Fruit fly (Drosophila melanogaster) whole organism, embryonic: ENCODE measurements around the gene CG3529.

Experiments
- Ada2b ChIP-seq: fragments of 200-800 bp; sonication (Bioruptor generic); IDR thresholded peaks from 2 replicates; pipeline ENCODE4 v1.3.6; 2022; ENCODE audit warnings: missing biosample characterization, missing genetic modification characterization
- Adf1 ChIP-seq: fragments of 200-800 bp; sonication (Bioruptor generic); IDR thresholded peaks from 2 replicates; pipeline ENCODE4 v1.3.6; 2022; ENCODE audit warnings: missing biosample characterization, missing genetic modification characterization
- Atf-2 ChIP-seq: fragments of 200-800 bp; sonication (Bioruptor generic); optimal IDR thresholded peaks from 2 replicates; lab custom pipeline; 2016; ENCODE audit warnings: missing biosample characterization, missing genetic modification characterization
- Bgb ChIP-seq: fragments of 200-800 bp; sonication (Bioruptor generic); IDR thresholded peaks from 2 replicates; pipeline ENCODE4 v1.3.6; 2022; ENCODE audit warnings: missing biosample characterization, missing genetic modification characterization; ENCODE audit not compliant: partially characterized antibody
- CG13296 ChIP-seq: fragments of 200-800 bp; sonication (Bioruptor generic); optimal IDR thresholded peaks from 3 replicates; lab custom pipeline; 2018; ENCODE audit warnings: missing biosample characterization, mild to moderate bottlenecking, missing genetic modification characterization
- CG14441 ChIP-seq: fragments of 200-800 bp; sonication (Bioruptor generic); IDR thresholded peaks from 2 replicates; pipeline ENCODE4 v1.3.6; 2022; ENCODE audit warnings: missing biosample characterization, missing genetic modification characterization
- CG16863 ChIP-seq: fragments of 200-800 bp; sonication (Bioruptor generic); optimal IDR thresholded peaks from 3 replicates; lab custom pipeline; 2016; ENCODE audit warnings: missing biosample characterization, missing genetic modification characterization
- CG17328 ChIP-seq: fragments of 200-800 bp; sonication (Bioruptor generic); IDR thresholded peaks from 2 replicates; pipeline ENCODE4 v1.3.6; 2022; ENCODE audit warnings: missing biosample characterization, missing genetic modification characterization
- CG17359 ChIP-seq: fragments of 200-800 bp; sonication (Bioruptor generic); optimal IDR thresholded peaks from 3 replicates; lab custom pipeline; 2018; ENCODE audit warnings: missing biosample characterization, mild to moderate bottlenecking, missing genetic modification characterization, moderate library complexity
- CG17612 ChIP-seq: fragments of 200-800 bp; sonication (Bioruptor generic); IDR thresholded peaks from 2 replicates; pipeline ENCODE4 v1.3.6; 2022; ENCODE audit warnings: missing biosample characterization, missing genetic modification characterization
- CG18011 ChIP-seq: fragments of 200-800 bp; sonication (Bioruptor generic); optimal IDR thresholded peaks from 2 replicates; lab custom pipeline; 2017; ENCODE audit warnings: missing biosample characterization, missing genetic modification characterization, mild to moderate bottlenecking, moderate library complexity, missing genotype
- CG18599 ChIP-seq: fragments of 200-800 bp; sonication (Bioruptor generic); optimal IDR thresholded peaks from 3 replicates; lab custom pipeline; 2017; ENCODE audit warnings: missing biosample characterization, missing genetic modification characterization, mild to moderate bottlenecking, moderate library complexity, missing genetic modification reagents
- CG2875 ChIP-seq: fragments of 200-800 bp; sonication (Bioruptor generic); optimal IDR thresholded peaks from 2 replicates; lab custom pipeline; 2017; ENCODE audit warnings: missing biosample characterization, mild to moderate bottlenecking, missing genetic modification characterization, missing genetic modification reagents
- CG33213 ChIP-seq: fragments of 200-800 bp; sonication (Bioruptor generic); optimal IDR thresholded peaks from 3 replicates; lab custom pipeline; 2016; ENCODE audit warnings: missing biosample characterization, missing genetic modification characterization
- CG3847 ChIP-seq: fragments of 200-800 bp; sonication (Bioruptor generic); IDR thresholded peaks from 2 replicates; pipeline ENCODE4 v1.3.6; 2022; ENCODE audit warnings: missing biosample characterization, missing genetic modification characterization
- CG4328 ChIP-seq: fragments of 200-800 bp; sonication (Bioruptor generic); optimal IDR thresholded peaks from 3 replicates; lab custom pipeline; 2017; ENCODE audit warnings: missing biosample characterization, missing genetic modification reagents, missing genetic modification characterization
- CG7928 ChIP-seq: fragments of 200-800 bp; sonication (Bioruptor generic); optimal IDR thresholded peaks from 2 replicates; lab custom pipeline; 2017; ENCODE audit warnings: missing biosample characterization, mild to moderate bottlenecking, missing genetic modification characterization
- CG8290 ChIP-seq, 3 experiments: fragments of 200-800 bp; sonication (Bioruptor generic); optimal IDR thresholded peaks; 2 replicates each; lab custom pipeline; 2016 to 2019; ENCODE audit warnings: missing biosample characterization in 3 of 3, missing genetic modification characterization in 3 of 3, mild to moderate bottlenecking in 2 of 3, moderate library complexity in 1 of 3
- CG8359 ChIP-seq: fragments of 200-800 bp; sonication (Bioruptor generic); optimal IDR thresholded peaks from 2 replicates; lab custom pipeline; 2017; ENCODE audit warnings: missing biosample characterization, mild to moderate bottlenecking, missing genetic modification characterization, borderline replicate concordance
- CG8944 ChIP-seq: fragments of 200-800 bp; sonication (Bioruptor generic); optimal IDR thresholded peaks from 3 replicates; lab custom pipeline; 2016; ENCODE audit warnings: missing biosample characterization, missing genetic modification characterization
- D19A ChIP-seq: fragments of 200-800 bp; optimal IDR thresholded peaks from 3 replicates; lab custom pipeline; 2019; ENCODE audit warnings: missing biosample characterization, mild to moderate bottlenecking, missing genetic modification characterization, moderate library complexity
- Dll ChIP-seq: fragments of 200-800 bp; sonication (Bioruptor generic); IDR thresholded peaks from 4 replicates; pipeline ENCODE4 v1.3.6; 2022; ENCODE audit warnings: missing biosample characterization, missing genetic modification characterization; ENCODE audit not compliant: partially characterized antibody
- Doc3 ChIP-seq: fragments of 200-800 bp; sonication (Bioruptor generic); IDR thresholded peaks from 3 replicates; pipeline ENCODE4 v1.3.6; 2022; ENCODE audit warnings: missing biosample characterization, missing genetic modification characterization; ENCODE audit not compliant: partially characterized antibody
- ERR ChIP-seq: fragments of 200-800 bp; sonication (Bioruptor generic); optimal IDR thresholded peaks from 2 replicates; lab custom pipeline; 2016; ENCODE audit warnings: missing biosample characterization, missing genetic modification characterization
- Ets97D ChIP-seq: fragments of 200-800 bp; sonication (Bioruptor generic); optimal IDR thresholded peaks from 3 replicates; lab custom pipeline; 2016; ENCODE audit warnings: missing biosample characterization, missing genetic modification characterization
- HmgZ ChIP-seq: fragments of 200-800 bp; sonication (Bioruptor generic); optimal IDR thresholded peaks from 2 replicates; lab custom pipeline; 2018; ENCODE audit warnings: missing biosample characterization, mild to moderate bottlenecking, missing genetic modification characterization
- Kr ChIP-seq: fragments of 200-800 bp; sonication (Bioruptor generic); optimal IDR thresholded peaks from 2 replicates; lab custom pipeline; 2017; ENCODE audit warnings: missing biosample characterization, mild to moderate bottlenecking, missing genetic modification characterization
- Max ChIP-seq: fragments of 200-800 bp; sonication (Bioruptor generic); optimal IDR thresholded peaks from 2 replicates; lab custom pipeline; 2016; ENCODE audit warnings: missing biosample characterization, mild to moderate bottlenecking, missing genetic modification characterization
- Sox100B ChIP-seq: fragments of 200-800 bp; sonication (Bioruptor generic); optimal IDR thresholded peaks from 3 replicates; lab custom pipeline; 2018; ENCODE audit warnings: missing biosample characterization, mild to moderate bottlenecking, missing genetic modification characterization
- Stat92E ChIP-seq, 3 experiments: fragments of >200 bp in 2 of 3; fragments of 200-800 bp in 1 of 3; sonication (Bioruptor generic) in 1 of 3; optimal IDR thresholded peaks; 2 replicates each; lab custom pipeline; 2017 to 2019; ENCODE audit warnings: missing biosample characterization in 3 of 3, missing genetic modification characterization in 3 of 3, mild to moderate bottlenecking in 1 of 3, moderate library complexity in 1 of 3
- TFAM ChIP-seq: fragments of 200-800 bp; sonication (Bioruptor generic); optimal IDR thresholded peaks from 2 replicates; lab custom pipeline; 2017; ENCODE audit warnings: missing biosample characterization, missing genetic modification characterization, inconsistent platforms
- ap ChIP-seq: fragments of 200-800 bp; sonication (Bioruptor generic); IDR thresholded peaks from 2 replicates; pipeline ENCODE4 v1.3.6; 2022; ENCODE audit warnings: missing biosample characterization, missing genetic modification characterization
- bbx ChIP-seq: fragments of 200-800 bp; sonication (Bioruptor generic); IDR thresholded peaks from 2 replicates; pipeline ENCODE4 v1.3.6; 2022; ENCODE audit warnings: missing biosample characterization, missing genetic modification characterization; ENCODE audit not compliant: partially characterized antibody
- bsh ChIP-seq, 2 experiments: fragments of 200-800 bp; sonication (Bioruptor generic); optimal IDR thresholded peaks; 2 replicates each; lab custom pipeline; 2017 to 2018; ENCODE audit warnings: mild to moderate bottlenecking in 2 of 2, missing biosample characterization in 2 of 2, missing genetic modification characterization in 2 of 2, moderate library complexity in 1 of 2
- cato ChIP-seq: fragments of 200-800 bp; sonication (Bioruptor generic); optimal IDR thresholded peaks from 2 replicates; lab custom pipeline; 2016; ENCODE audit warnings: missing biosample characterization, missing genetic modification characterization, borderline replicate concordance
- chinmo ChIP-seq: fragments of 200-800 bp; sonication (Bioruptor generic); IDR thresholded peaks from 4 replicates; pipeline ENCODE4 v1.3.6; 2022; ENCODE audit warnings: missing biosample characterization, missing genetic modification characterization; ENCODE audit not compliant: partially characterized antibody
- chn ChIP-seq: fragments of 200-800 bp; sonication (Bioruptor generic); optimal IDR thresholded peaks from 2 replicates; lab custom pipeline; 2016; ENCODE audit warnings: missing biosample characterization, missing genetic modification characterization
- dm ChIP-seq: fragments of 200-800 bp; sonication (Bioruptor generic); optimal IDR thresholded peaks from 3 replicates; lab custom pipeline; 2016; ENCODE audit warnings: missing biosample characterization, missing genetic modification characterization
- fd3F ChIP-seq: fragments of 200-800 bp; sonication (Bioruptor generic); optimal IDR thresholded peaks from 2 replicates; lab custom pipeline; 2018; ENCODE audit warnings: missing biosample characterization, mild to moderate bottlenecking, missing genetic modification characterization, moderate library complexity
- fd64A ChIP-seq: fragments of 200-800 bp; sonication (Bioruptor generic); optimal IDR thresholded peaks from 3 replicates; lab custom pipeline; 2018; ENCODE audit warnings: missing biosample characterization, mild to moderate bottlenecking, missing genetic modification characterization
- nerfin-1 ChIP-seq: fragments of 200-800 bp; sonication (Bioruptor generic); optimal IDR thresholded peaks from 3 replicates; lab custom pipeline; 2019; ENCODE audit warnings: missing biosample characterization, mild to moderate bottlenecking, missing genetic modification characterization, moderate library complexity
- ranshi ChIP-seq: fragments of 200-800 bp; sonication (Bioruptor generic); IDR thresholded peaks from 2 replicates; pipeline ENCODE4 v1.3.6; 2022; ENCODE audit warnings: missing biosample characterization, missing genetic modification characterization
- sc ChIP-seq, 3 experiments: fragments of >200 bp in 2 of 3; fragments of 200-800 bp in 1 of 3; sonication (Bioruptor generic) in 1 of 3; optimal IDR thresholded peaks; 2 replicates in 2 of 3; 3 replicates in 1 of 3; lab custom pipeline; 2017; ENCODE audit warnings: mild to moderate bottlenecking in 1 of 3, missing biosample characterization in 1 of 3, missing genetic modification characterization in 1 of 3, missing genetic modification reagents in 1 of 3
- tna ChIP-seq: fragments of 200-800 bp; sonication (Bioruptor generic); IDR thresholded peaks from 2 replicates; pipeline ENCODE4 v1.3.6; 2022; ENCODE audit warnings: missing biosample characterization, missing genetic modification characterization; ENCODE audit not compliant: partially characterized antibody
- tx ChIP-seq: fragments of 200-800 bp; sonication (Bioruptor generic); optimal IDR thresholded peaks from 2 replicates; lab custom pipeline; 2016; ENCODE audit warnings: missing biosample characterization, missing genetic modification characterization
- usp ChIP-seq: fragments of >200 bp; optimal IDR thresholded peaks from 2 replicates; lab custom pipeline; 2017; ENCODE audit warnings: missing biosample characterization, missing genetic modification characterization
- vfl ChIP-seq: fragments of 200-800 bp; sonication (Bioruptor generic); optimal IDR thresholded peaks from 2 replicates; lab custom pipeline; 2016; ENCODE audit warnings: missing biosample characterization, missing genetic modification characterization
- z ChIP-seq: fragments of 200-800 bp; sonication (Bioruptor generic); IDR thresholded peaks from 3 replicates; pipeline ENCODE4 v1.3.6; 2022; ENCODE audit warnings: missing biosample characterization, missing genetic modification characterization

The CG3529 gene

DNA sequence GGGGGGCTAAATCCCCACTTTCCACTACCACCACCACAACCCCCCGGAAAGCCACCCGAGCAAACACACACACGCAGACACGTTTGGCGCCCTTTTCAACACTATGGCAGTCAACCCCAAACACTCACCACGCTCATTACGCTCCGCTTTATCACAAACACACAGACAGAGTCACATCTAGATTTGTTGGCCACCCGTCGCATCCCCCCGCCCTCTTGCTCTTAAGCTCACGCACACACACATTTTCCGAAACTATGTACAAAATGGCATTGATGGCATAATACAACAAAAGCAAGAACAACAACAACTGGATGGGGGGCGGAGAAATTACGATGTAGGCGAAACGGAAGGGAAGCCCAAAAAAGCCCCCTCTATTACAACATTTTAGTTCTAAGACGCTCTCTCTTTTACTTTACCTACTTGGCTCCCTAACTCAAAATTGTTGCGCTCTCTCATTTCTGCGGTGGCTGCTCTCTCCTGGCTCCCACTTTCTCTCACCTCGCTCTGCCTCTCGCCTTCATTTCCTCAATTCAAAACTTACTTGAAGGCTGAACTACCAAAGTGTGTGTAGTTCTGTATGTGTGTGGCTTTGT lies 19.1 kb downstream of the CG3529 start (continued):
- peak; percentile 31; the same call in 1 of the 2 replicates for TF ChIP-seq bbx (GFP tag; lab: Robert Waterston, UW)
- TF ChIP-seq Adf1 (GFP tag; lab: Robert Waterston, UW), result peak; percentile 51; the same call in 1 of the 2 replicates
- no peak for TF ChIP-seq CG17359
- no peak for TF ChIP-seq CG13296 (GFP tag; lab: Kevin White, UChicago)
- no peak for TF ChIP-seq CG8944 (GFP tag; lab: Kevin White, UChicago)
- no peak for TF ChIP-seq CG17328
- TF ChIP-seq z (GFP tag; lab: Robert Waterston, UW), result 0 out of 3 replicates have a peak, but pooled peaks have one; percentile 16
- TF ChIP-seq CG8359 (GFP tag; lab: Kevin White, UChicago), result no peak
- TF ChIP-seq CG2875 (GFP tag; lab: Kevin White, UChicago), result no peak
- peak; percentile 16 for TF ChIP-seq CG18599
- TF ChIP-seq chinmo (GFP tag; lab: Robert Waterston, UW), result 0 out of 4 replicates have a peak, but pooled peaks have one; percentile 40
- TF ChIP-seq Ada2b, result no peak
- TF ChIP-seq vfl (GFP tag; lab: Kevin White, UChicago), result no peak
- no peak for TF ChIP-seq Doc3 (GFP tag; lab: Robert Waterston, UW)
- TF ChIP-seq Sox100B (GFP tag; lab: Kevin White, UChicago), result no peak
- TF ChIP-seq ap (GFP tag; lab: Robert Waterston, UW), result no peak
- TF ChIP-seq Dll (GFP tag; lab: Robert Waterston, UW), result no peak
- TF ChIP-seq Ets97D (GFP tag; lab: Kevin White, UChicago), result no peak
- TF ChIP-seq chn, result peak; percentile 28
- no peak for TF ChIP-seq ranshi
- TF ChIP-seq tna (GFP tag; lab: Robert Waterston, UW), result 0 out of 2 replicates have a peak, but pooled peaks have one; percentile 21
- TF ChIP-seq CG16863, result no peak
- TF ChIP-seq D19A (tag; lab: Kevin White, UChicago), result no peak
- TF ChIP-seq Kr, result no peak
- TF ChIP-seq CG33213 (GFP tag; lab: Kevin White, UChicago), result no peak
- peak; percentile 38 for TF ChIP-seq CG4328 (GFP tag; lab: Kevin White, UChicago)
- no peak for TF ChIP-seq TFAM (GFP tag; lab: Kevin White, UChicago)
- TF ChIP-seq Max (GFP tag; lab: Kevin White, UChicago), result no peak
- TF ChIP-seq fd3F (GFP tag; lab: Kevin White, UChicago), result no peak
- no peak for TF ChIP-seq CG7928 (GFP tag; lab: Kevin White, UChicago)
- no peak for TF ChIP-seq CG14441
- no peak for TF ChIP-seq HmgZ (tag; lab: Kevin White, UChicago)
- no peak for TF ChIP-seq usp (GFP tag; lab: Kevin White, UChicago)
- 0 out of 2 replicates have a peak, but pooled peaks have one; percentile 17 for TF ChIP-seq CG3847
- TF ChIP-seq CG17612 (GFP tag; lab: Robert Waterston, UW), result no peak
- no peak for TF ChIP-seq ERR (GFP tag; lab: Kevin White, UChicago)
- TF ChIP-seq dm (GFP tag; lab: Kevin White, UChicago), result no peak
- TF ChIP-seq sc (optimal IDR thresholded peaks at IDR 0.05; lab: Kevin White, UChicago), result no peak
- no peak for TF ChIP-seq sc (GFP tag; optimal IDR thresholded peaks at IDR 0.05; lab: Kevin White, UChicago)
- TF ChIP-seq tx, result no peak
- no peak for TF ChIP-seq Atf-2 (GFP tag; lab: Kevin White, UChicago)
- no peak for TF ChIP-seq Bgb
- TF ChIP-seq CG18011 (GFP tag; lab: Kevin White, UChicago), result no peak
- no peak for TF ChIP-seq nerfin-1 (tag; lab: Kevin White, UChicago)
- no peak for TF ChIP-seq cato (GFP tag; lab: Kevin White, UChicago)
- TF ChIP-seq CG8290 (GFP tag; optimal IDR thresholded peaks at IDR 0.05; lab: Kevin White, UChicago), result no peak
- peak; percentile 10 to 50 for TF ChIP-seq CG8290 (tag; optimal IDR thresholded peaks at IDR 0.05; lab: Kevin White, UChicago)
- no peak for TF ChIP-seq Stat92E (GFP tag; optimal IDR thresholded peaks at IDR 0.05; lab: Kevin White, UChicago)
- no peak for TF ChIP-seq bsh (GFP tag; optimal IDR thresholded peaks at IDR 0.05; lab: Kevin White, UChicago)
- TF ChIP-seq fd64A (GFP tag; lab: Kevin White, UChicago), result no peak
